Worm (Caenorhabditis elegans): ENCODE data around the gene irld-12.
"Not testable (repeated sequence)": the region's sequence is repeated elsewhere in the genome, so short reads cannot be mapped to it uniquely, and the experiment has no call there.

The irld-12 gene

ce11 chrV:3021306-3021705 lies at the start of gene irld-12:
irld-12 (minus strand) TSS chrV:3021406.
- TF ChIP-seq T22C8.4 (GFP tag; IDR thresholded peaks at IDR 0.05) (no peak), med-1 (GFP tag; optimal IDR thresholded peaks at IDR 0.05; ENCODE audit: insufficient read depth) (no peak), ref-1 (GFP tag; conservative IDR thresholded peaks at IDR 0.05) (no peak), ztf-23 (GFP tag; IDR thresholded peaks at IDR 0.05) (no peak), klf-2 (GFP tag; conservative IDR thresholded peaks at IDR 0.05) (no peak), cog-1 (tag; optimal IDR thresholded peaks at IDR 0.05) (no peak), ztf-29 (GFP tag; IDR thresholded peaks at IDR 0.05) (no peak), tab-1 (GFP tag; IDR thresholded peaks at IDR 0.05) (no peak), flt-1 (GFP tag; IDR thresholded peaks at IDR 0.05) (no peak)

- TF ChIP-seq ztf-23 (GFP tag; IDR thresholded peaks at IDR 0.05): no peak
- TF ChIP-seq ref-1 (GFP tag; conservative IDR thresholded peaks at IDR 0.05): no peak
- no peak for TF ChIP-seq klf-2 (GFP tag; conservative IDR thresholded peaks at IDR 0.05)
- TF ChIP-seq med-1 (GFP tag; optimal IDR thresholded peaks at IDR 0.05; ENCODE audit: insufficient read depth): no peak
- no peak for TF ChIP-seq tab-1 (GFP tag; IDR thresholded peaks at IDR 0.05)
- no peak for TF ChIP-seq T22C8.4 (GFP tag; IDR thresholded peaks at IDR 0.05)
- no peak for TF ChIP-seq cog-1 (tag; optimal IDR thresholded peaks at IDR 0.05)
- no peak for TF ChIP-seq flt-1 (GFP tag; IDR thresholded peaks at IDR 0.05)
- no peak for TF ChIP-seq ztf-29 (GFP tag; IDR thresholded peaks at IDR 0.05)
Measured at ce11 chrV:3069101-3069500, 47.9 kb upstream of the irld-12 start, which contains the start of gene str-40. str-40 (minus strand) TSS chrV:3069201.

ce11 chrV:3065928-3066327 lies 44.7 kb upstream of the irld-12 start, which contains the start of gene srh-185:
srh-185 (plus strand) TSS chrV:3066228.
- TF ChIP-seq tab-1 (GFP tag; IDR thresholded peaks at IDR 0.05) (no peak), med-1 (GFP tag; optimal IDR thresholded peaks at IDR 0.05; ENCODE audit: insufficient read depth) (no peak), T22C8.4 (GFP tag; IDR thresholded peaks at IDR 0.05) (no peak)

- not testable (repeated sequence) for TF ChIP-seq med-1 (GFP tag; optimal IDR thresholded peaks at IDR 0.05; ENCODE audit: insufficient read depth); ztf-23 (GFP tag; IDR thresholded peaks at IDR 0.05); ref-1 (GFP tag; conservative IDR thresholded peaks at IDR 0.05)
Measured at ce11 chrV:3064418-3064817, 43.2 kb upstream of the irld-12 start, which contains the start of gene srt-16. srt-16 (minus strand) TSS chrV:3064518.

ce11 chrV:3062078-3062477 lies 40.9 kb upstream of the irld-12 start, which contains the start of gene srt-15:
srt-15 (minus strand) TSS chrV:3062178.
- TF ChIP-seq ref-1 (GFP tag; conservative IDR thresholded peaks at IDR 0.05) (no peak), ztf-23 (GFP tag; IDR thresholded peaks at IDR 0.05) (no peak), med-1 (GFP tag; optimal IDR thresholded peaks at IDR 0.05; ENCODE audit: insufficient read depth) (no peak), ztf-29 (GFP tag; IDR thresholded peaks at IDR 0.05) (no peak), T22C8.4 (GFP tag; IDR thresholded peaks at IDR 0.05) (no peak), tab-1 (GFP tag; IDR thresholded peaks at IDR 0.05) (no peak), klf-2 (GFP tag; conservative IDR thresholded peaks at IDR 0.05) (no peak), flt-1 (GFP tag; IDR thresholded peaks at IDR 0.05) (no peak), cog-1 (tag; optimal IDR thresholded peaks at IDR 0.05) (no peak)

ce11 chrV:3058996-3059395 lies 37.8 kb upstream of the irld-12 start, which contains the start of gene str-244:
str-244 (minus strand) TSS chrV:3059096.
- TF ChIP-seq klf-2 (GFP tag; conservative IDR thresholded peaks at IDR 0.05) (no peak), ztf-29 (GFP tag; IDR thresholded peaks at IDR 0.05) (no peak), flt-1 (GFP tag; IDR thresholded peaks at IDR 0.05) (no peak), cog-1 (tag; optimal IDR thresholded peaks at IDR 0.05) (no peak), T22C8.4 (GFP tag; IDR thresholded peaks at IDR 0.05) (no peak), ztf-23 (GFP tag; IDR thresholded peaks at IDR 0.05) (no peak), ref-1 (GFP tag; conservative IDR thresholded peaks at IDR 0.05) (no peak), med-1 (GFP tag; optimal IDR thresholded peaks at IDR 0.05; ENCODE audit: insufficient read depth) (no peak), tab-1 (GFP tag; IDR thresholded peaks at IDR 0.05) (no peak)

ce11 chrV:3054254-3054653 lies 33.0 kb upstream of the irld-12 start, which contains the start of gene C50H11.8:
C50H11.8 (plus strand) TSS chrV:3054554.
- TF ChIP-seq T22C8.4 (GFP tag; IDR thresholded peaks at IDR 0.05): no peak
- no peak for TF ChIP-seq ztf-23 (GFP tag; IDR thresholded peaks at IDR 0.05)
- no peak for TF ChIP-seq ref-1 (GFP tag; conservative IDR thresholded peaks at IDR 0.05)
- TF ChIP-seq flt-1 (GFP tag; IDR thresholded peaks at IDR 0.05): no peak
- no peak for TF ChIP-seq med-1 (GFP tag; optimal IDR thresholded peaks at IDR 0.05; ENCODE audit: insufficient read depth)
- no peak for TF ChIP-seq tab-1 (GFP tag; IDR thresholded peaks at IDR 0.05)
- no peak for TF ChIP-seq ztf-29 (GFP tag; IDR thresholded peaks at IDR 0.05)
- no peak for TF ChIP-seq klf-2 (GFP tag; conservative IDR thresholded peaks at IDR 0.05)
- TF ChIP-seq cog-1 (tag; optimal IDR thresholded peaks at IDR 0.05): no peak

- TF ChIP-seq med-1 (GFP tag; optimal IDR thresholded peaks at IDR 0.05; ENCODE audit: insufficient read depth): no peak
- TF ChIP-seq ztf-29 (GFP tag; IDR thresholded peaks at IDR 0.05): no peak
- no peak for TF ChIP-seq flt-1 (GFP tag; IDR thresholded peaks at IDR 0.05)
- TF ChIP-seq klf-2 (GFP tag; conservative IDR thresholded peaks at IDR 0.05): no peak
- no peak for TF ChIP-seq tab-1 (GFP tag; IDR thresholded peaks at IDR 0.05)
- no peak for TF ChIP-seq cog-1 (tag; optimal IDR thresholded peaks at IDR 0.05)
- TF ChIP-seq ztf-23 (GFP tag; IDR thresholded peaks at IDR 0.05): no peak
- TF ChIP-seq ref-1 (GFP tag; conservative IDR thresholded peaks at IDR 0.05): no peak
- no peak for TF ChIP-seq T22C8.4 (GFP tag; IDR thresholded peaks at IDR 0.05)
Measured at ce11 chrV:3046364-3046763, 25.2 kb upstream of the irld-12 start.

ce11 chrV:3044837-3045236 lies 23.6 kb upstream of the irld-12 start, which contains the start of gene F59D6.1:
F59D6.1 (plus strand) TSS chrV:3045137.
- TF ChIP-seq med-1 (GFP tag; optimal IDR thresholded peaks at IDR 0.05; ENCODE audit: insufficient read depth) (no peak), tab-1 (GFP tag; IDR thresholded peaks at IDR 0.05) (no peak), cog-1 (tag; optimal IDR thresholded peaks at IDR 0.05) (no peak), ztf-29 (GFP tag; IDR thresholded peaks at IDR 0.05) (no peak), T22C8.4 (GFP tag; IDR thresholded peaks at IDR 0.05) (no peak), ztf-23 (GFP tag; IDR thresholded peaks at IDR 0.05) (no peak), ref-1 (GFP tag; conservative IDR thresholded peaks at IDR 0.05) (no peak), klf-2 (GFP tag; conservative IDR thresholded peaks at IDR 0.05) (no peak), flt-1 (GFP tag; IDR thresholded peaks at IDR 0.05) (no peak)

- no peak for TF ChIP-seq tab-1 (GFP tag; IDR thresholded peaks at IDR 0.05)
- TF ChIP-seq cog-1 (tag; optimal IDR thresholded peaks at IDR 0.05): no peak
- TF ChIP-seq flt-1 (GFP tag; IDR thresholded peaks at IDR 0.05): no peak
Measured at ce11 chrV:3040930-3041329, 19.7 kb upstream of the irld-12 start.
